Fruit fly (Drosophila melanogaster) whole organism, embryonic: ENCODE results near the gene meigo.

Experiments used
- Awh ChIP-seq: fragments of 200-800 bp; sonication (Bioruptor generic); IDR thresholded peaks from 2 replicates; pipeline ENCODE4, ENCODE4 v1.3.6; 2022; ENCODE audit warnings: missing biosample characterization, missing genetic modification characterization
- CG10654 ChIP-seq: fragments of 200-800 bp; sonication (Bioruptor generic); optimal IDR thresholded peaks from 2 replicates; lab custom pipeline; 2016; ENCODE audit warnings: missing biosample characterization, missing genetic modification characterization
- CG10979 ChIP-seq: fragments of 200-800 bp; sonication (Bioruptor generic); optimal IDR thresholded peaks from 2 replicates; lab custom pipeline; 2018; ENCODE audit warnings: missing biosample characterization, mild to moderate bottlenecking, missing genetic modification characterization, moderate library complexity
- CG11560 ChIP-seq: fragments of 200-800 bp; sonication (Bioruptor generic); IDR thresholded peaks from 3 replicates; pipeline ENCODE4 v1.3.6; 2022; ENCODE audit warnings: missing biosample characterization, missing genetic modification characterization
- CG12942 ChIP-seq: fragments of 200-800 bp; sonication (Bioruptor generic); optimal IDR thresholded peaks from 3 replicates; lab custom pipeline; 2016; ENCODE audit warnings: missing biosample characterization, missing genetic modification characterization
- CG13296 ChIP-seq: fragments of 200-800 bp; sonication (Bioruptor generic); optimal IDR thresholded peaks from 3 replicates; lab custom pipeline; 2018; ENCODE audit warnings: missing biosample characterization, mild to moderate bottlenecking, missing genetic modification characterization
- CG13894 ChIP-seq: fragments of 200-800 bp; sonication (Bioruptor generic); optimal IDR thresholded peaks from 3 replicates; lab custom pipeline; 2018; ENCODE audit warnings: missing biosample characterization, mild to moderate bottlenecking, missing genetic modification characterization, moderate library complexity
- CG14014 ChIP-seq: fragments of 200-800 bp; sonication (Bioruptor generic); IDR thresholded peaks from 2 replicates; pipeline ENCODE4 v1.3.6; 2022; ENCODE audit warnings: missing biosample characterization, missing genetic modification characterization
- CG14860 ChIP-seq: fragments of 200-800 bp; sonication (Bioruptor generic); IDR thresholded peaks from 3 replicates; pipeline ENCODE4 v1.3.6; 2022; ENCODE audit warnings: missing biosample characterization, missing genetic modification characterization; ENCODE audit not compliant: partially characterized antibody
- CG15269 ChIP-seq: fragments of 200-800 bp; sonication (Bioruptor generic); optimal IDR thresholded peaks from 2 replicates; lab custom pipeline; 2018; ENCODE audit warnings: missing biosample characterization, mild to moderate bottlenecking, missing genetic modification characterization, moderate library complexity
- CG2120 ChIP-seq: fragments of 200-800 bp; sonication (Bioruptor generic); optimal IDR thresholded peaks from 3 replicates; lab custom pipeline; 2016; ENCODE audit warnings: missing biosample characterization, missing genetic modification characterization
- CG31365 ChIP-seq: fragments of 200-800 bp; sonication (Bioruptor generic); optimal IDR thresholded peaks from 2 replicates; lab custom pipeline; 2018; ENCODE audit warnings: missing biosample characterization, mild to moderate bottlenecking, missing genetic modification characterization
- CG33557 ChIP-seq: fragments of 200-800 bp; sonication (Bioruptor generic); optimal IDR thresholded peaks from 2 replicates; lab custom pipeline; 2019; ENCODE audit warnings: missing biosample characterization, mild to moderate bottlenecking, missing genetic modification characterization, moderate library complexity
- CG3838 ChIP-seq: fragments of 200-800 bp; sonication (Bioruptor generic); optimal IDR thresholded peaks from 3 replicates; lab custom pipeline; 2016; ENCODE audit warnings: missing biosample characterization, missing genetic modification characterization
- CG3995 ChIP-seq: fragments of 200-800 bp; sonication (Bioruptor generic); optimal IDR thresholded peaks from 3 replicates; lab custom pipeline; 2016; ENCODE audit warnings: missing biosample characterization, missing genetic modification characterization
- CG4820 ChIP-seq: fragments of 200-800 bp; sonication (Bioruptor generic); optimal IDR thresholded peaks from 3 replicates; lab custom pipeline; 2016; ENCODE audit warnings: missing biosample characterization, missing genetic modification characterization
- CG8388 ChIP-seq: fragments of 200-800 bp; sonication (Bioruptor generic); optimal IDR thresholded peaks from 2 replicates; lab custom pipeline; 2019; ENCODE audit warnings: missing biosample characterization, mild to moderate bottlenecking, missing genetic modification characterization, moderate library complexity
- CG9797 ChIP-seq: fragments of 200-800 bp; sonication (Bioruptor generic); optimal IDR thresholded peaks from 3 replicates; lab custom pipeline; 2018; ENCODE audit warnings: missing biosample characterization, mild to moderate bottlenecking, missing genetic modification characterization
- Chrac-16 ChIP-seq: fragments of 200-800 bp; sonication (Bioruptor generic); optimal IDR thresholded peaks from 3 replicates; lab custom pipeline; 2016; ENCODE audit warnings: missing biosample characterization, missing genetic modification characterization
- CkIIα-i1 ChIP-seq: fragments of 200-800 bp; sonication (Bioruptor generic); IDR thresholded peaks from 2 replicates; pipeline ENCODE4 v1.3.6; 2022; ENCODE audit warnings: missing biosample characterization, missing genetic modification characterization
- Dip2 ChIP-seq: fragments of 200-800 bp; sonication (Bioruptor generic); IDR thresholded peaks from 2 replicates; pipeline ENCODE4 v1.3.6; 2022; ENCODE audit warnings: missing biosample characterization, missing genetic modification characterization
- Ets65A ChIP-seq: fragments of 200-800 bp; sonication (Bioruptor generic); peaks from one replicate; lab custom pipeline; 2016; ENCODE audit warnings: missing biosample characterization, missing genetic modification characterization
- GATAe ChIP-seq: fragments of 200-800 bp; sonication (Bioruptor generic); conservative IDR thresholded peaks from 2 replicates; pipeline ENCODE4 v1.3.6; 2022; ENCODE audit warnings: missing biosample characterization, missing genetic modification characterization
- Hr3 ChIP-seq: fragments of 200-800 bp; sonication (Bioruptor generic); optimal IDR thresholded peaks from 3 replicates; lab custom pipeline; 2016; ENCODE audit warnings: missing biosample characterization, missing genetic modification characterization
- Mad ChIP-seq: fragments of 200-800 bp; sonication (Bioruptor generic); optimal IDR thresholded peaks from 2 replicates; lab custom pipeline; 2016; ENCODE audit warnings: missing biosample characterization, missing genetic modification characterization
- NC2α ChIP-seq: fragments of 200-800 bp; sonication (Bioruptor generic); optimal IDR thresholded peaks from 2 replicates; lab custom pipeline; 2016; ENCODE audit warnings: missing biosample characterization, missing genetic modification characterization
- PHDP ChIP-seq: fragments of 200-800 bp; sonication (Bioruptor generic); optimal IDR thresholded peaks from 3 replicates; lab custom pipeline; 2018; ENCODE audit warnings: missing biosample characterization, mild to moderate bottlenecking, missing genetic modification characterization, moderate library complexity
- Scr ChIP-seq: fragments of 200-800 bp; sonication (Bioruptor generic); IDR thresholded peaks from 2 replicates; pipeline ENCODE4 v1.3.6; 2022; ENCODE audit warnings: missing biosample characterization, missing genetic modification characterization; ENCODE audit not compliant: partially characterized antibody
- Sry-β ChIP-seq: fragments of 200-800 bp; sonication (Bioruptor generic); optimal IDR thresholded peaks from 2 replicates; lab custom pipeline; 2018; ENCODE audit warnings: missing biosample characterization, mild to moderate bottlenecking, missing genetic modification characterization, moderate library complexity
- Sry-δ ChIP-seq: fragments of 200-800 bp; sonication (Bioruptor generic); optimal IDR thresholded peaks from 2 replicates; lab custom pipeline; 2016; ENCODE audit warnings: missing biosample characterization, missing genetic modification characterization
- TFAM ChIP-seq: fragments of 200-800 bp; sonication (Bioruptor generic); optimal IDR thresholded peaks from 2 replicates; lab custom pipeline; 2017; ENCODE audit warnings: missing biosample characterization, missing genetic modification characterization, inconsistent platforms
- Taf1 ChIP-seq: fragments of 200-800 bp; sonication (Bioruptor generic); IDR thresholded peaks from 2 replicates; pipeline ENCODE4 v1.3.6; 2022; ENCODE audit warnings: missing biosample characterization, missing genetic modification characterization
- ara ChIP-seq: fragments of 200-800 bp; sonication (Bioruptor generic); IDR thresholded peaks from 2 replicates; pipeline ENCODE4 v1.3.6; 2022; ENCODE audit warnings: missing biosample characterization, missing genetic modification characterization
- bsh ChIP-seq, 2 experiments: fragments of 200-800 bp; sonication (Bioruptor generic); optimal IDR thresholded peaks; 2 replicates each; lab custom pipeline; 2017 to 2018; ENCODE audit warnings: mild to moderate bottlenecking in 2 of 2, missing biosample characterization in 2 of 2, missing genetic modification characterization in 2 of 2, moderate library complexity in 1 of 2
- chif ChIP-seq, 2 experiments: fragments of 200-800 bp; sonication (Bioruptor generic); optimal IDR thresholded peaks; 3 replicates each; lab custom pipeline; 2016; ENCODE audit warnings: missing biosample characterization in 2 of 2, missing genetic modification characterization in 2 of 2
- chn ChIP-seq: fragments of 200-800 bp; sonication (Bioruptor generic); optimal IDR thresholded peaks from 2 replicates; lab custom pipeline; 2016; ENCODE audit warnings: missing biosample characterization, missing genetic modification characterization
- fd102C ChIP-seq: fragments of 200-800 bp; sonication (Bioruptor generic); optimal IDR thresholded peaks from 2 replicates; lab custom pipeline; 2018; ENCODE audit warnings: missing biosample characterization, mild to moderate bottlenecking, missing genetic modification characterization, moderate library complexity
- fd96Cb ChIP-seq: fragments of 200-800 bp; sonication (Bioruptor generic); optimal IDR thresholded peaks from 2 replicates; lab custom pipeline; 2018; ENCODE audit warnings: missing biosample characterization, mild to moderate bottlenecking, missing genetic modification characterization, moderate library complexity
- gem ChIP-seq: fragments of 200-800 bp; sonication (Bioruptor generic); optimal IDR thresholded peaks from 2 replicates; lab custom pipeline; 2019; ENCODE audit warnings: missing biosample characterization, mild to moderate bottlenecking, missing genetic modification characterization, moderate library complexity
- grau ChIP-seq: fragments of 200-800 bp; optimal IDR thresholded peaks from 3 replicates; lab custom pipeline; 2019; ENCODE audit warnings: missing biosample characterization, mild to moderate bottlenecking, missing genetic modification characterization, moderate library complexity
- inv ChIP-seq: fragments of 200-800 bp; sonication (Bioruptor generic); IDR thresholded peaks from 2 replicates; pipeline ENCODE4 v1.3.6; 2022; ENCODE audit warnings: missing biosample characterization, missing genetic modification characterization; ENCODE audit not compliant: partially characterized antibody
- kay ChIP-seq: fragments of 200-800 bp; sonication (Bioruptor generic); optimal IDR thresholded peaks from 2 replicates; lab custom pipeline; 2016; ENCODE audit warnings: missing biosample characterization, missing genetic modification characterization
- knrl ChIP-seq: fragments of 200-800 bp; sonication (Bioruptor generic); IDR thresholded peaks from 3 replicates; pipeline ENCODE4 v1.3.6; 2022; ENCODE audit warnings: missing biosample characterization, missing genetic modification characterization; ENCODE audit not compliant: partially characterized antibody
- lmd ChIP-seq: fragments of 200-800 bp; sonication (Bioruptor generic); IDR thresholded peaks from 2 replicates; pipeline ENCODE4 v1.3.6; 2022; ENCODE audit warnings: missing biosample characterization, missing genetic modification characterization
- nerfin-1 ChIP-seq: fragments of 200-800 bp; sonication (Bioruptor generic); optimal IDR thresholded peaks from 3 replicates; lab custom pipeline; 2019; ENCODE audit warnings: missing biosample characterization, mild to moderate bottlenecking, missing genetic modification characterization, moderate library complexity
- oc ChIP-seq: fragments of 200-800 bp; sonication (Bioruptor generic); optimal IDR thresholded peaks from 2 replicates; lab custom pipeline; 2018; ENCODE audit warnings: missing biosample characterization, mild to moderate bottlenecking, missing genetic modification characterization, moderate library complexity
- prd ChIP-seq, 3 experiments: fragments of >200 bp in 2 of 3; fragments of 200-800 bp in 1 of 3; sonication (Bioruptor generic) in 1 of 3; optimal IDR thresholded peaks in 2 of 3; IDR thresholded peaks in 1 of 3; 2 replicates in 2 of 3; 3 replicates in 1 of 3; pipeline versions ENCODE4 v1.3.6 to Lab custom; 2017 to 2022; ENCODE audit warnings: missing biosample characterization in 1 of 3, missing genetic modification characterization in 1 of 3
- ranshi ChIP-seq: fragments of 200-800 bp; sonication (Bioruptor generic); IDR thresholded peaks from 2 replicates; pipeline ENCODE4 v1.3.6; 2022; ENCODE audit warnings: missing biosample characterization, missing genetic modification characterization
- sd ChIP-seq: fragments of 200-800 bp; sonication (Bioruptor generic); optimal IDR thresholded peaks from 3 replicates; lab custom pipeline; 2018; ENCODE audit warnings: missing biosample characterization, mild to moderate bottlenecking, missing genetic modification characterization, moderate library complexity
- sima ChIP-seq: fragments of 200-800 bp; sonication (Bioruptor generic); optimal IDR thresholded peaks from 2 replicates; lab custom pipeline; 2016; ENCODE audit warnings: missing biosample characterization, missing genetic modification characterization
- slp2 ChIP-seq: fragments of 200-800 bp; sonication (Bioruptor generic); optimal IDR thresholded peaks from 2 replicates; lab custom pipeline; 2016; ENCODE audit warnings: missing biosample characterization, missing genetic modification characterization

meigo gene

DNA sequence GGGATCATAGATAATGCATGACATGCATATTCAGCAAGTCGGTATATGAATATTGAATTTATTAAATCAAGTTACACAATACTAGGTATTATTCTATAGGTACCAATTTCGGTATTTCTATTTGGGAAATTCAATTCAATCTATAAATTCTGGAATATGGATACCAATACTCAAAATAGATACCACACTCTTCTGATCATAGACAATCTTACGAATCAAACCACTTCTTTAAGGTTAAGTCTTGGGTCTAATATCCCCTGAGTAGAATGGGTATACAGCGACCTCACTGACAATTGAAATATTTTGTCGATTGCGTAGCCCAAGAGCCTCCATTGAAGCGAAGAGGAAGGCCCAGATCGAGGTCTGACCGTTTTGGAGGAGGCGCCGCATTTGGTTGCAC lies 45.2 kb upstream of the meigo start (continued):
- TF ChIP-seq CG2120 (GFP tag; lab: Kevin White, UChicago) (peak; percentile 18), lmd (GFP tag; lab: Robert Waterston, UW) (no peak), ranshi (no peak), Hr3 (peak; percentile 1), bsh (GFP tag; optimal IDR thresholded peaks at IDR 0.05; lab: Kevin White, UChicago) (peak in 1 of 2 experiments; percentile 29), CkIIα-i1 (GFP tag; lab: Robert Waterston, UW) (no peak), CG8388 (peak; percentile 0), CG15269 (peak; percentile 5), Dip2 (GFP tag; lab: Robert Waterston, UW) (no peak), nerfin-1 (no peak), sd (tag; lab: Kevin White, UChicago) (peak; percentile 16), fd96Cb (no peak), CG31365 (tag; lab: Kevin White, UChicago) (no peak), Sry-β (no peak), PHDP (peak; percentile 11), Scr (GFP tag; lab: Robert Waterston, UW) (no peak), Awh (no peak), CG13894 (tag; lab: Kevin White, UChicago) (no peak), kay (GFP tag; lab: Kevin White, UChicago) (no peak), CG13296 (GFP tag; lab: Kevin White, UChicago) (no peak), CG11560 (tag; lab: Robert Waterston, UW) (no peak), Chrac-16 (no peak), fd102C (GFP tag; lab: Kevin White, UChicago) (no peak), TFAM (GFP tag; lab: Kevin White, UChicago) (no peak), CG10979 (tag; lab: Kevin White, UChicago) (no peak), ara (GFP tag; lab: Robert Waterston, UW) (no peak), CG33557 (no peak), CG4820 (GFP tag; lab: Kevin White, UChicago) (no peak), CG14014 (GFP tag; lab: Robert Waterston, UW) (no peak), oc (no peak), CG3995 (GFP tag; lab: Kevin White, UChicago) (no peak), sima (GFP tag; lab: Kevin White, UChicago) (no peak), inv (GFP tag; lab: Robert Waterston, UW) (no peak), GATAe (GFP tag; lab: Robert Waterston, UW) (no peak), knrl (GFP tag; lab: Robert Waterston, UW) (no peak), slp2 (GFP tag; lab: Kevin White, UChicago) (no peak), chn (no peak), CG14860 (no peak), Taf1 (GFP tag; lab: Robert Waterston, UW) (no peak), CG12942 (peak; percentile 10), grau (tag; lab: Kevin White, UChicago) (peak; percentile 16), Sry-δ (GFP tag; lab: Kevin White, UChicago) (no peak), chif (GFP tag; optimal IDR thresholded peaks at IDR 0.05; lab: Kevin White, UChicago) (peak in 1 of 2 experiments; percentile 5), Ets65A (GFP tag; lab: Kevin White, UChicago) (no peak), CG9797 (GFP tag; lab: Kevin White, UChicago) (no peak), NC2α (GFP tag; lab: Kevin White, UChicago) (no peak), prd (optimal IDR thresholded peaks at IDR 0.05; lab: Kevin White, UChicago) (no peak), prd (GFP tag; IDR thresholded peaks at IDR 0.05; lab: Robert Waterston, UW) (no peak), CG10654 (GFP tag; lab: Kevin White, UChicago) (no peak), gem (tag; lab: Kevin White, UChicago) (peak; percentile 52), CG3838 (GFP tag; lab: Kevin White, UChicago) (no peak), Mad (no peak)
